Fruit fly (Drosophila melanogaster): ENCODE results near the gene CG6607.

The CG6607 gene

dm6 chr3R:24563039-24563825, 35.4 kb downstream of the CG6607 start:
- TF ChIP-seq EcR (GFP tag; optimal IDR thresholded peaks at IDR 0.05) = no peak
- no peak for TF ChIP-seq pan (optimal IDR thresholded peaks at IDR 0.05)
- no peak for TF ChIP-seq usp (GFP tag; optimal IDR thresholded peaks at IDR 0.05)
- TF ChIP-seq psq (optimal IDR thresholded peaks at IDR 0.05) = no peak
- no peak for TF ChIP-seq CG8478 (optimal IDR thresholded peaks at IDR 0.05)
- no peak for TF ChIP-seq Dll (optimal IDR thresholded peaks at IDR 0.05)

- TF ChIP-seq Dll (optimal IDR thresholded peaks at IDR 0.05) (no peak), pan (optimal IDR thresholded peaks at IDR 0.05) (no peak), EcR (GFP tag; optimal IDR thresholded peaks at IDR 0.05) (no peak), usp (GFP tag; optimal IDR thresholded peaks at IDR 0.05) (no peak), psq (optimal IDR thresholded peaks at IDR 0.05) (no peak), CG8478 (optimal IDR thresholded peaks at IDR 0.05) (no peak)
These were observed 36.4 kb downstream of the CG6607 start for dm6 chr3R:24564191-24564798.

- no peak for TF ChIP-seq EcR (GFP tag; optimal IDR thresholded peaks at IDR 0.05)
- no peak for TF ChIP-seq Dll (optimal IDR thresholded peaks at IDR 0.05)
- no peak for TF ChIP-seq psq (optimal IDR thresholded peaks at IDR 0.05)
- TF ChIP-seq CG8478 (optimal IDR thresholded peaks at IDR 0.05) = no peak
These were observed 37.0 kb downstream of the CG6607 start for dm6 chr3R:24564799-24565344.

dm6 chr3R:24565748-24566239, 37.9 kb downstream of the CG6607 start:
- TF ChIP-seq Dll (optimal IDR thresholded peaks at IDR 0.05) (no peak), usp (GFP tag; optimal IDR thresholded peaks at IDR 0.05) (no peak), EcR (GFP tag; optimal IDR thresholded peaks at IDR 0.05) (no peak), CG8478 (optimal IDR thresholded peaks at IDR 0.05) (no peak)

- TF ChIP-seq CG8478 (optimal IDR thresholded peaks at IDR 0.05) (no peak), usp (GFP tag; optimal IDR thresholded peaks at IDR 0.05) (no peak), psq (optimal IDR thresholded peaks at IDR 0.05) (no peak), Dll (optimal IDR thresholded peaks at IDR 0.05) (no peak), EcR (GFP tag; optimal IDR thresholded peaks at IDR 0.05) (no peak), pan (optimal IDR thresholded peaks at IDR 0.05) (no peak)
These were observed 39.0 kb downstream of the CG6607 start for dm6 chr3R:24566756-24567426.

dm6 chr3R:24567427-24567771, 39.6 kb downstream of the CG6607 start:
- TF ChIP-seq CG8478 (optimal IDR thresholded peaks at IDR 0.05) (no peak), Dll (optimal IDR thresholded peaks at IDR 0.05) (no peak), pan (optimal IDR thresholded peaks at IDR 0.05) (no peak), psq (optimal IDR thresholded peaks at IDR 0.05) (no peak), EcR (GFP tag; optimal IDR thresholded peaks at IDR 0.05) (no peak), usp (GFP tag; optimal IDR thresholded peaks at IDR 0.05) (no peak)

- no peak for TF ChIP-seq psq (optimal IDR thresholded peaks at IDR 0.05)
- no peak for TF ChIP-seq EcR (GFP tag; optimal IDR thresholded peaks at IDR 0.05)
- no peak for TF ChIP-seq pan (optimal IDR thresholded peaks at IDR 0.05)
- no peak for TF ChIP-seq Dll (optimal IDR thresholded peaks at IDR 0.05)
- TF ChIP-seq usp (GFP tag; optimal IDR thresholded peaks at IDR 0.05) = no peak
- no peak for TF ChIP-seq CG8478 (optimal IDR thresholded peaks at IDR 0.05)
These were observed 40.5 kb downstream of the CG6607 start for dm6 chr3R:24568251-24568932.

- TF ChIP-seq CG8478 (optimal IDR thresholded peaks at IDR 0.05) (no peak), pan (optimal IDR thresholded peaks at IDR 0.05) (no peak), EcR (GFP tag; optimal IDR thresholded peaks at IDR 0.05) (no peak), Dll (optimal IDR thresholded peaks at IDR 0.05) (no peak)
These were observed 42.0 kb downstream of the CG6607 start for dm6 chr3R:24569669-24570349.

dm6 chr3R:24571386-24572124, 43.7 kb downstream of the CG6607 start:
- TF ChIP-seq pan (optimal IDR thresholded peaks at IDR 0.05) (no peak), psq (optimal IDR thresholded peaks at IDR 0.05) (no peak), EcR (GFP tag; optimal IDR thresholded peaks at IDR 0.05) (no peak), Dll (optimal IDR thresholded peaks at IDR 0.05) (no peak)

- no peak for TF ChIP-seq psq (optimal IDR thresholded peaks at IDR 0.05)
- no peak for TF ChIP-seq pan (optimal IDR thresholded peaks at IDR 0.05)
- no peak for TF ChIP-seq usp (GFP tag; optimal IDR thresholded peaks at IDR 0.05)
- TF ChIP-seq Dll (optimal IDR thresholded peaks at IDR 0.05) = no peak
- no peak for TF ChIP-seq CG8478 (optimal IDR thresholded peaks at IDR 0.05)
- TF ChIP-seq EcR (GFP tag; optimal IDR thresholded peaks at IDR 0.05) = no peak
These were observed 44.7 kb downstream of the CG6607 start for dm6 chr3R:24572540-24573043.

All from whole organism.